Worm (Caenorhabditis elegans) whole organism, late embryonic: ENCODE results near the gene T25B9.4.

Source experiments
- C08G9.2 ChIP-seq: sonication (generic microtip); optimal IDR thresholded peaks from 2 replicates; lab custom pipeline; 2016; ENCODE audit warnings: mild to moderate bottlenecking, missing genetic modification characterization, moderate library complexity, missing compliant biosample characterization
- C38D4.7 ChIP-seq: fragments of 200-800 bp; sonication (Bioruptor generic); optimal IDR thresholded peaks from 2 replicates; lab custom pipeline; 2018; ENCODE audit warnings: mild to moderate bottlenecking, missing genetic modification characterization, moderate library complexity, missing compliant biosample characterization
- ama-1 ChIP-seq: fragments of 150-350 bp; optimal IDR thresholded peaks from 2 replicates; lab custom pipeline; 2014
- ceh-14 ChIP-seq: sonication (generic microtip); optimal IDR thresholded peaks from 2 replicates; lab custom pipeline; 2016; ENCODE audit warnings: missing genotype, missing genetic modification characterization, missing compliant biosample characterization
- ceh-19 ChIP-seq: fragments of 200-800 bp; sonication (Bioruptor generic); optimal IDR thresholded peaks from 2 replicates; lab custom pipeline; 2018; ENCODE audit warnings: mild to moderate bottlenecking, missing genetic modification characterization, missing compliant biosample characterization
- ceh-24 ChIP-seq: sonication (generic microtip); optimal IDR thresholded peaks from 2 replicates; lab custom pipeline; 2016; ENCODE audit warnings: mild to moderate bottlenecking, missing genetic modification characterization, missing compliant biosample characterization
- ceh-30 ChIP-seq: fragments of 150-350 bp; optimal IDR thresholded peaks from 2 replicates; lab custom pipeline; 2014; ENCODE audit warnings: missing biosample characterization, missing genetic modification characterization
- ceh-31 ChIP-seq: sonication (generic microtip); optimal IDR thresholded peaks from 2 replicates; lab custom pipeline; 2016; ENCODE audit warnings: missing genetic modification characterization, missing compliant biosample characterization
- ceh-34 ChIP-seq: sonication (generic microtip); optimal IDR thresholded peaks from 2 replicates; lab custom pipeline; 2016; ENCODE audit warnings: mild to moderate bottlenecking, missing genetic modification characterization, missing compliant biosample characterization
- ceh-48 ChIP-seq: sonication (generic microtip); optimal IDR thresholded peaks from 2 replicates; lab custom pipeline; 2016; ENCODE audit warnings: missing genetic modification characterization, inconsistent platforms, missing compliant biosample characterization
- dve-1 ChIP-seq: sonication (generic microtip); optimal IDR thresholded peaks from 2 replicates; lab custom pipeline; 2017; ENCODE audit warnings: antibody characterized with exemption, mild to moderate bottlenecking, missing genetic modification characterization, missing compliant biosample characterization
- elt-2 ChIP-seq: sonication (generic microtip); optimal IDR thresholded peaks from 2 replicates; lab custom pipeline; 2016; ENCODE audit warnings: missing genetic modification reagents, missing genetic modification characterization, missing compliant biosample characterization
- elt-4 ChIP-seq: sonication (generic microtip); optimal IDR thresholded peaks from 2 replicates; lab custom pipeline; 2016; ENCODE audit warnings: missing genetic modification characterization, missing compliant biosample characterization
- ets-4 ChIP-seq: sonication (generic microtip); optimal IDR thresholded peaks from 2 replicates; lab custom pipeline; 2016; ENCODE audit warnings: missing genetic modification characterization, missing compliant biosample characterization
- fax-1 ChIP-seq: sonication (generic microtip); optimal IDR thresholded peaks from 2 replicates; lab custom pipeline; 2016; ENCODE audit warnings: missing genotype, missing genetic modification characterization, missing compliant biosample characterization
- hlh-15 ChIP-seq: sonication (generic microtip); optimal IDR thresholded peaks from 2 replicates; lab custom pipeline; 2016; ENCODE audit warnings: missing genetic modification characterization, missing compliant biosample characterization
- hlh-30 ChIP-seq: sonication (generic microtip); optimal IDR thresholded peaks from 2 replicates; lab custom pipeline; 2017; ENCODE audit warnings: antibody characterized with exemption, missing genetic modification characterization, missing compliant biosample characterization; ENCODE audit not compliant: insufficient read depth
- hlh-6 ChIP-seq: sonication (generic microtip); optimal IDR thresholded peaks from 2 replicates; lab custom pipeline; 2016; ENCODE audit warnings: missing genotype, missing genetic modification characterization, missing compliant biosample characterization
- lim-6 ChIP-seq: sonication (generic microtip); optimal IDR thresholded peaks from 2 replicates; lab custom pipeline; 2016; ENCODE audit warnings: missing genetic modification characterization, missing compliant biosample characterization
- lin-11 ChIP-seq: fragments of 200-800 bp; sonication (Bioruptor generic); optimal IDR thresholded peaks from 2 replicates; lab custom pipeline; 2018; ENCODE audit warnings: mild to moderate bottlenecking, missing genetic modification characterization, missing compliant biosample characterization
- npax-4 ChIP-seq: sonication (generic microtip); optimal IDR thresholded peaks from 2 replicates; lab custom pipeline; 2016; ENCODE audit warnings: missing genetic modification characterization, missing compliant biosample characterization
- pag-3 ChIP-seq: sonication (generic microtip); optimal IDR thresholded peaks from 2 replicates; lab custom pipeline; 2016; ENCODE audit warnings: missing compliant biosample characterization, missing genetic modification characterization, borderline replicate concordance
- pax-1 ChIP-seq: fragments of 150-350 bp; optimal IDR thresholded peaks from 2 replicates; lab custom pipeline; 2014; ENCODE audit warnings: missing biosample characterization, missing genetic modification characterization
- pha-4 ChIP-seq: fragments of 150-350 bp; optimal IDR thresholded peaks from 2 replicates; lab custom pipeline; 2018; ENCODE audit warnings: missing biosample characterization, missing genetic modification reagents, missing genetic modification characterization
- ref-2 ChIP-seq: sonication (generic microtip); optimal IDR thresholded peaks from 2 replicates; lab custom pipeline; 2016; ENCODE audit warnings: missing genetic modification characterization, missing compliant biosample characterization
- rnt-1 ChIP-seq: sonication (generic microtip); optimal IDR thresholded peaks from 2 replicates; lab custom pipeline; 2016; ENCODE audit warnings: missing genetic modification characterization, missing compliant biosample characterization
- sdc-2 ChIP-seq: sonication (generic microtip); optimal IDR thresholded peaks from 2 replicates; lab custom pipeline; 2016; ENCODE audit warnings: missing genotype, missing genetic modification characterization, missing compliant biosample characterization
- syd-9 ChIP-seq: sonication (generic microtip); optimal IDR thresholded peaks from 2 replicates; lab custom pipeline; 2016; ENCODE audit warnings: mild to moderate bottlenecking, missing genetic modification characterization, moderate library complexity, missing compliant biosample characterization
- ttx-3 ChIP-seq: sonication (generic microtip); optimal IDR thresholded peaks from 2 replicates; lab custom pipeline; 2016; ENCODE audit warnings: missing genetic modification reagents, missing genetic modification characterization, missing compliant biosample characterization
- zip-5 ChIP-seq: sonication (generic microtip); optimal IDR thresholded peaks from 2 replicates; lab custom pipeline; 2016; ENCODE audit warnings: missing genetic modification characterization, missing compliant biosample characterization
- ztf-16 ChIP-seq: sonication (generic microtip); optimal IDR thresholded peaks from 2 replicates; lab custom pipeline; 2017; ENCODE audit warnings: missing genetic modification characterization, missing compliant biosample characterization

Gene T25B9.4

ce11 chrIV:10750041-10750440 lies 7.5 kb downstream of the T25B9.4 start, which contains the start of gene T25B9.1:
T25B9.1 (minus strand) TSS chrIV:10750141.
- TF ChIP-seq hlh-15 (tag; lab: Kevin White, UChicago), result no peak
- no peak for TF ChIP-seq ztf-16
- no peak for TF ChIP-seq hlh-6 (tag; lab: Kevin White, UChicago)
- TF ChIP-seq ets-4, result no peak
- TF ChIP-seq ttx-3, result no peak
- no peak for TF ChIP-seq rnt-1 (tag; lab: Kevin White, UChicago)
- no peak for TF ChIP-seq ceh-14
- no peak for TF ChIP-seq ceh-19 (GFP tag; lab: Kevin White, UChicago)

- TF ChIP-seq pha-4 (tag; lab: Kevin White, UChicago) (no peak), fax-1 (tag; lab: Kevin White, UChicago) (no peak), elt-2 (tag; lab: Kevin White, UChicago) (no peak)
Observed at ce11 chrIV:10745332-10745731, 12.2 kb downstream of the T25B9.4 start.

DNA sequence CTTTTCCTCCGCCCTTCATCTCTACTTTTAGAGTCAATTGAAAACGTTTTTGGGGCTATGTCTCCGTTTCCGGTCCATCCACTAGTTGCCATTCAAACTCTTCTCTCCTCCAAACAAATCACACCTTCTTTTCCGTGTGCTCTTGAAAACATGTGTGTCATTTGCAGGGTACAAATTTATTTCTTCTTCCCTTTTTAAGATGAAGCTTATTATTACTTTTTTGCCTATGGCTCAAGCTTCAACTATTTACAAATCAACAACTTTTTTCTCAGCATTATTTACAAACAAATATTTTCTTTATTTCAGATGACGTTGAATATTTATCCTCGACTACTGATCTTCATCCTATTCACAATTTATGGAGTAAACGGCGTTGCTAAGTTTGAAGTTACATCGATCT lies 13.0 kb downstream of the T25B9.4 start, which contains the start of gene T25B9.3:
TSS of gene T25B9.3 (plus strand) at position 301 of the 400 bp plus-strand sequence.
- no peak for TF ChIP-seq syd-9 (tag; lab: Kevin White, UChicago)
- no peak for TF ChIP-seq hlh-15 (tag; lab: Kevin White, UChicago)
- TF ChIP-seq ceh-30 (tag; lab: Kevin White, UChicago), result no peak
- TF ChIP-seq elt-4 (tag; lab: Kevin White, UChicago), result no peak
- no peak for TF ChIP-seq ztf-16
- no peak for TF ChIP-seq lin-11 (tag; lab: Kevin White, UChicago)
- TF ChIP-seq elt-2 (tag; lab: Kevin White, UChicago), result no peak
- no peak for TF ChIP-seq C08G9.2 (tag; lab: Kevin White, UChicago)
- no peak for TF ChIP-seq ref-2 (tag; lab: Kevin White, UChicago)
- TF ChIP-seq, all 69 proteins: peak for 0

DNA sequence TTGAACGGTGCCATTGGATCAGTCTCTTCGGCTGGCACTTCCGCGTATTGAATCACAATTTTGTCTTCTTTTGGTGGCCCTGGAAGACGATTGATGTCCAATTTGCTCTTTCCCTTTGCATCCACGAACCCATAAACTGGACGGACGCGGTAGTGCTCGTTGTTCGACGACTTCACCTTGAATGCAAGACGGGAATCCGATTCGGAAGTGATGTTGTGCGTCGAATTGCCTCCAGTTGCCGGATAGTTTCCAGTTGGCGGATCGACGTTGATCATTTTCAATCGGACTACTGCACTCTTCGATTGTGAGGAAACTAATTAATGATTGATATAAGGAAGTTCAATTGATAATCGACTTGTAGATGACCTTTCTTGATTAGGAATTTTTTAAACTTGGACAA lies 19.2 kb downstream of the T25B9.4 start, which contains the start of gene ssp-34:
TSS of gene ssp-34 (minus strand) at position 275 of the 400 bp plus-strand sequence.
- TF ChIP-seq ref-2 (tag; lab: Kevin White, UChicago) (no peak), npax-4 (tag; lab: Kevin White, UChicago) (no peak), lim-6 (no peak), ceh-31 (tag; lab: Kevin White, UChicago) (no peak), C38D4.7 (no peak), hlh-6 (tag; lab: Kevin White, UChicago) (no peak), zip-5 (tag; lab: Kevin White, UChicago) (no peak), ceh-48 (tag; lab: Kevin White, UChicago) (no peak), sdc-2 (tag; lab: Kevin White, UChicago) (no peak), rnt-1 (tag; lab: Kevin White, UChicago) (no peak), pag-3 (no peak), ceh-34 (tag; lab: Kevin White, UChicago) (no peak), ama-1 (lab: Kevin White, UChicago) (no peak), pax-1 (tag; lab: Kevin White, UChicago) (no peak), hlh-30 (tag; lab: Kevin White, UChicago) (no peak)

DNA sequence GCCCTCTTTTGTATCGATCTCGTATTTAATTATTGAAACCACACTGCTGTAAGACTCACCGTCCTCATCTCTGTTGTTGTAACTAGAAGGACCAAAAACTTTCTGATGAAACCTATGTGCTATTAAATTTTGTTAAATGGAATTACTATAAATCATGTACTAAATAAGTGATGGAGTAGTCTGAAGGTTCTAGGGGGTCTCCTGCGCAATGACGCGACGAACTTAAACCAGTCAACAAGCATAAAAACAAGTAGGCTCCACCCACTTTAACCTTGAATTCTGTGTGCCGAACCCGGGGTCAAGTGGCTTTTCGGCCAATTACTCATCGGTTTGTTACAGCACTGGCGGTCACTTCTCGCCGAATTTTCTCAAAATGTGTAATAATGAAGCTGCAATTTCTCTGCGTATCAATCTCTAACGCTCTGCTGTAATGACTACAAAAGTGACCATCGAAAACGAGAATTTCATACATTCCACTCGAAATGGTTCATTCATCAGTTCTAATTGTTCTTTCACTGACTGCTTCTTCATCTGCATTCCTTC lies 20.4 kb downstream of the T25B9.4 start, which contains the start of gene grl-21:
TSS of gene grl-21 (plus strand) at position 464 of the 543 bp plus-strand sequence.
- no peak for TF ChIP-seq ceh-24 (tag; lab: Kevin White, UChicago)
- no peak for TF ChIP-seq dve-1
- no peak for TF ChIP-seq pag-3
